Worm (Caenorhabditis elegans): ENCODE results near the gene F12F6.1.

DNA sequence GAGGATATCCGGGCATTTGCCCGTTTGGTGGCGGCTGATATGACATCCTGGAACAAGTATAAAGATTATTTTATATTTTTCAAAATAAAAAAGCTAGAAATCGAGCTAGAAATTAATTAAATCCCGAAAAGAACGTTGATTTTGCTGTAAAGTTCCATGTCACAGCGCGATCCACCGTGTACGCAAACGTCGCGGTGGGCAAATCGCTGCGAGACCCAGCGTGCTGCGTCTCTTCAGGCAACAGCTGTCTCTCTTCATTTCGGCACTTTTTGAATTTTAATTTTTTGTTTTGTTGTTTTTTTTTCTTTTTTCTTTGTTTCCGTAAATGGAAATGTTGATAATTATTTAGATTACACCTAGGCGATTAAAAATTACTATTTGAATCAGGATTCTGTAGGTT, 17.6 kb upstream of the F12F6.1 start, which contains the start of gene sec-24.1:
- TF ChIP-seq ces-1 (GFP tag; optimal IDR thresholded peaks at IDR 0.05), result peak; percentile 61
- peak; percentile 72 for TF ChIP-seq nhr-237 (tag; optimal IDR thresholded peaks at IDR 0.05)
- no peak for TF ChIP-seq unc-62 (GFP tag; optimal IDR thresholded peaks at IDR 0.05)
- TF ChIP-seq lin-13 (tag; optimal IDR thresholded peaks at IDR 0.05), result peak; percentile 64
- no peak for TF ChIP-seq elt-3 (tag; optimal IDR thresholded peaks at IDR 0.05)
- TF ChIP-seq ceh-83 (GFP tag; optimal IDR thresholded peaks at IDR 0.05), result no peak
- peak; percentile 41 for TF ChIP-seq cnd-1 (tag; optimal IDR thresholded peaks at IDR 0.05)
- peak; percentile 99 for TF ChIP-seq lsy-2 (tag; optimal IDR thresholded peaks at IDR 0.05)
- TF ChIP-seq ztf-11 (tag; optimal IDR thresholded peaks at IDR 0.05), result no peak
- no peak for TF ChIP-seq nhr-76 (tag; optimal IDR thresholded peaks at IDR 0.05)
- no peak for TF ChIP-seq nhr-12 (tag; optimal IDR thresholded peaks at IDR 0.05)
- TF ChIP-seq sptf-1 (tag; optimal IDR thresholded peaks at IDR 0.05), result no peak
- no peak for TF ChIP-seq mab-5 (tag; optimal IDR thresholded peaks at IDR 0.05)
